Fruit fly (Drosophila melanogaster): Measurements from ENCODE around the gene CG31516.

CG31516 gene

dm6 chr3R:4232139-4233017, 12.4 kb upstream of the CG31516 start, which contains the start of gene CG14641 (continued):
- TF ChIP-seq MTF-1 (GFP tag; optimal IDR thresholded peaks at IDR 0.05; ENCODE audit: borderline replicate concordance) (no peak), CG12659 (GFP tag; optimal IDR thresholded peaks at IDR 0.05) (peak; percentile 39), Tbp (GFP tag; optimal IDR thresholded peaks at IDR 0.05) (no peak), trh (GFP tag; optimal IDR thresholded peaks at IDR 0.05) (no peak), CG7839 (tag; optimal IDR thresholded peaks at IDR 0.05) (peak; percentile 7), row (GFP tag; IDR thresholded peaks at IDR 0.05) (peak; percentile 65), BEAF-32 (GFP tag; optimal IDR thresholded peaks at IDR 0.05) (peak; percentile 66), Ets65A (GFP tag) (peak; percentile 82), dmrt11E (tag; optimal IDR thresholded peaks at IDR 0.05) (peak; percentile 19), CG13296 (GFP tag; optimal IDR thresholded peaks at IDR 0.05) (no peak), tio (GFP tag; optimal IDR thresholded peaks at IDR 0.05) (peak; percentile 47), Dfd (GFP tag; optimal IDR thresholded peaks at IDR 0.05) (peak in 1 of 2 experiments; percentile 82), Sry-δ (GFP tag; optimal IDR thresholded peaks at IDR 0.05) (peak; percentile 73), grau (tag; optimal IDR thresholded peaks at IDR 0.05) (peak; percentile 1), CG42726 (GFP tag; IDR thresholded peaks at IDR 0.05; ENCODE audit: partially characterized antibody) (peak; percentile 60), CG2199 (GFP tag; IDR thresholded peaks at IDR 0.05) (0 out of 3 replicates have a peak, but pooled peaks have one; percentile 24), prd (optimal IDR thresholded peaks at IDR 0.05) (no peak), prd (GFP tag; IDR thresholded peaks at IDR 0.05) (peak; percentile 32; the same call in 1 of the 3 replicates), CG13775 (GFP tag; optimal IDR thresholded peaks at IDR 0.05) (peak; percentile 29), CG2712 (tag; optimal IDR thresholded peaks at IDR 0.05) (peak; percentile 51), MESR4 (GFP tag; optimal IDR thresholded peaks at IDR 0.05) (peak; percentile 92), Scr (GFP tag; IDR thresholded peaks at IDR 0.05; ENCODE audit: partially characterized antibody) (peak; percentile 44), CG17802 (tag; optimal IDR thresholded peaks at IDR 0.05) (peak; percentile 85)

dm6 chr3R:4229137-4229764, 9.3 kb upstream of the CG31516 start, which contains the start of gene DhpD:
TSS of gene DhpD (minus strand) at chr3R:4229238.
- TF ChIP-seq CG8924 (tag; optimal IDR thresholded peaks at IDR 0.05), result no peak
- peak; percentile 42; the same call in 2 of the 3 replicates for TF ChIP-seq croc (GFP tag; conservative IDR thresholded peaks at IDR 0.05)
- no peak for TF ChIP-seq CG15601 (tag; optimal IDR thresholded peaks at IDR 0.05)
- peak; percentile 43; the same call in 2 of the 3 replicates for TF ChIP-seq CG7357 (GFP tag; IDR thresholded peaks at IDR 0.05)
- TF ChIP-seq CG9817 (tag; optimal IDR thresholded peaks at IDR 0.05), result peak; percentile 75
- peak; percentile 2 for TF ChIP-seq CG8281 (tag; optimal IDR thresholded peaks at IDR 0.05)
- TF ChIP-seq dati (GFP tag; IDR thresholded peaks at IDR 0.05), result 0 out of 2 replicates have a peak, but pooled peaks have one; percentile 13
- peak; percentile 54 for TF ChIP-seq Ets97D (GFP tag; optimal IDR thresholded peaks at IDR 0.05)
- TF ChIP-seq CG11696 (GFP tag; IDR thresholded peaks at IDR 0.05), result no peak
- TF ChIP-seq Dll (GFP tag; IDR thresholded peaks at IDR 0.05; ENCODE audit: partially characterized antibody), result no peak
- no peak for TF ChIP-seq zf30C (GFP tag; optimal IDR thresholded peaks at IDR 0.05)
- TF ChIP-seq CG6683 (GFP tag; optimal IDR thresholded peaks at IDR 0.05), result peak; percentile 10
- peak; percentile 68 for TF ChIP-seq CG18262 (tag; optimal IDR thresholded peaks at IDR 0.05)
- peak; percentile 78 for TF ChIP-seq dysf (GFP tag; IDR thresholded peaks at IDR 0.05)
- TF ChIP-seq CG30431 (GFP tag; optimal IDR thresholded peaks at IDR 0.05), result peak; percentile 16
- peak; percentile 57 for TF ChIP-seq pho (GFP tag; optimal IDR thresholded peaks at IDR 0.05)
- TF ChIP-seq MESR4 (GFP tag; optimal IDR thresholded peaks at IDR 0.05), result peak; percentile 2
- no peak for TF ChIP-seq gsb-n (tag; optimal IDR thresholded peaks at IDR 0.05)
- TF ChIP-seq CG10543 (GFP tag; optimal IDR thresholded peaks at IDR 0.05), result peak; percentile 53
- TF ChIP-seq tll (GFP tag; optimal IDR thresholded peaks at IDR 0.05), result no peak
- TF ChIP-seq ind (GFP tag; optimal IDR thresholded peaks at IDR 0.05), result peak; percentile 67
- TF ChIP-seq PHDP (tag; optimal IDR thresholded peaks at IDR 0.05), result peak; percentile 74
- TF ChIP-seq CG12236 (GFP tag; optimal IDR thresholded peaks at IDR 0.05), result no peak
- TF ChIP-seq otp (GFP tag; IDR thresholded peaks at IDR 0.05), result peak; percentile 76
- no peak for TF ChIP-seq Spps (tag; optimal IDR thresholded peaks at IDR 0.05)
